Fruit fly (Drosophila melanogaster) whole organism, prepupa: ENCODE data around the gene Mcm6.

ENCODE experiments used
- CG10631 ChIP-seq: fragments of 200-800 bp; sonication (Bioruptor generic); optimal IDR thresholded peaks from 2 replicates; lab custom pipeline; 2016; ENCODE audit warnings: missing biosample characterization, missing genetic modification characterization
- CG10669 ChIP-seq: fragments of 200-800 bp; sonication (Bioruptor generic); optimal IDR thresholded peaks from 3 replicates; lab custom pipeline; 2018; ENCODE audit warnings: missing biosample characterization, mild to moderate bottlenecking, missing genetic modification characterization, moderate library complexity
- CG11762 ChIP-seq: fragments of 200-800 bp; sonication (Bioruptor generic); optimal IDR thresholded peaks from 3 replicates; lab custom pipeline; 2016; ENCODE audit warnings: missing biosample characterization, missing genetic modification characterization; ENCODE audit not compliant: insufficient read depth
- CG11902 ChIP-seq: fragments of 200-800 bp; sonication (Bioruptor generic); optimal IDR thresholded peaks from 3 replicates; lab custom pipeline; 2016; ENCODE audit warnings: missing biosample characterization, missing genetic modification characterization
- CG15336 ChIP-seq: fragments of 200-800 bp; sonication (Bioruptor generic); IDR thresholded peaks from 2 replicates; pipeline ENCODE4 v1.3.6; 2022; ENCODE audit warnings: missing biosample characterization, missing genetic modification characterization
- CG1621 ChIP-seq: fragments of 200-800 bp; sonication (Bioruptor generic); optimal IDR thresholded peaks from 3 replicates; lab custom pipeline; 2018; ENCODE audit warnings: missing biosample characterization, mild to moderate bottlenecking, missing genetic modification characterization
- CG16779 ChIP-seq: fragments of 200-800 bp; sonication (Bioruptor generic); optimal IDR thresholded peaks from 3 replicates; lab custom pipeline; 2017; ENCODE audit warnings: missing biosample characterization, mild to moderate bottlenecking, missing genetic modification characterization
- CG31627 ChIP-seq: fragments of 200-800 bp; sonication (Bioruptor generic); optimal IDR thresholded peaks from 3 replicates; lab custom pipeline; 2016; ENCODE audit warnings: missing biosample characterization, missing genetic modification characterization
- CG32006 ChIP-seq: fragments of 200-800 bp; sonication (Bioruptor generic); optimal IDR thresholded peaks from 3 replicates; lab custom pipeline; 2017; ENCODE audit warnings: missing biosample characterization, mild to moderate bottlenecking, missing genetic modification characterization
- CG3919 ChIP-seq: fragments of 200-800 bp; sonication (Bioruptor generic); optimal IDR thresholded peaks from 3 replicates; lab custom pipeline; 2016; ENCODE audit warnings: missing biosample characterization, missing genetic modification characterization
- CG4318 ChIP-seq: fragments of 200-800 bp; sonication (Bioruptor generic); optimal IDR thresholded peaks from 3 replicates; lab custom pipeline; 2017; ENCODE audit warnings: missing biosample characterization, mild to moderate bottlenecking, missing genetic modification characterization
- CG6163 ChIP-seq: fragments of 200-800 bp; sonication (Bioruptor generic); IDR thresholded peaks from 3 replicates; pipeline ENCODE4 v1.3.6; 2022; ENCODE audit warnings: missing biosample characterization, missing genetic modification characterization
- CG6276 ChIP-seq: fragments of 200-800 bp; sonication (Bioruptor generic); optimal IDR thresholded peaks from 2 replicates; lab custom pipeline; 2017; ENCODE audit warnings: missing biosample characterization, mild to moderate bottlenecking, missing genetic modification characterization
- CG6808 ChIP-seq: fragments of 200-800 bp; sonication (Bioruptor generic); optimal IDR thresholded peaks from 3 replicates; lab custom pipeline; 2017; ENCODE audit warnings: missing biosample characterization, missing genetic modification characterization, mild to moderate bottlenecking, moderate library complexity, missing genetic modification reagents
- CG8119 ChIP-seq: fragments of 200-800 bp; sonication (Bioruptor generic); IDR thresholded peaks from 3 replicates; pipeline ENCODE4 v1.3.6; 2022; ENCODE audit warnings: missing biosample characterization, missing genetic modification characterization
- CG8319 ChIP-seq: fragments of 200-800 bp; sonication (Bioruptor generic); optimal IDR thresholded peaks from 3 replicates; lab custom pipeline; 2016; ENCODE audit warnings: missing biosample characterization, missing genetic modification characterization
- CG8632 ChIP-seq: fragments of 200-800 bp; sonication (Bioruptor generic); optimal IDR thresholded peaks from 3 replicates; lab custom pipeline; 2016; ENCODE audit warnings: missing biosample characterization, missing genetic modification characterization
- CG9139 ChIP-seq: fragments of 200-800 bp; sonication (Bioruptor generic); optimal IDR thresholded peaks from 3 replicates; lab custom pipeline; 2017; ENCODE audit warnings: missing biosample characterization, mild to moderate bottlenecking, missing genetic modification characterization
- Eip75B ChIP-seq: fragments of 200-800 bp; sonication (Bioruptor generic); optimal IDR thresholded peaks from 3 replicates; lab custom pipeline; 2016; ENCODE audit warnings: missing biosample characterization, missing genetic modification characterization
- Eip78C ChIP-seq: fragments of 200-800 bp; sonication (Bioruptor generic); peaks from one replicate; lab custom pipeline; 2016; ENCODE audit warnings: missing biosample characterization, missing genetic modification characterization
- Eip93F ChIP-seq: fragments of 200-800 bp; sonication (Bioruptor generic); optimal IDR thresholded peaks from 2 replicates; lab custom pipeline; 2016; ENCODE audit warnings: missing biosample characterization, mild to moderate bottlenecking, missing genetic modification characterization
- Ets21C ChIP-seq: fragments of 200-800 bp; sonication (Bioruptor generic); optimal IDR thresholded peaks from 3 replicates; lab custom pipeline; 2016; ENCODE audit warnings: missing biosample characterization, missing genetic modification characterization
- Ets96B ChIP-seq: fragments of 200-800 bp; optimal IDR thresholded peaks from 2 replicates; lab custom pipeline; 2019; ENCODE audit warnings: missing biosample characterization, mild to moderate bottlenecking, missing genetic modification characterization, moderate library complexity
- Gug ChIP-seq: fragments of 200-800 bp; sonication (Bioruptor generic); IDR thresholded peaks from 2 replicates; pipeline ENCODE4 v1.3.6; 2022; ENCODE audit warnings: missing biosample characterization, missing genetic modification characterization
- Hr38 ChIP-seq: sonication (Bioruptor generic); optimal IDR thresholded peaks from 2 replicates; lab custom pipeline; 2016; ENCODE audit warnings: missing biosample characterization, missing genetic modification characterization
- Hr39 ChIP-seq: fragments of 200-800 bp; sonication (Bioruptor generic); optimal IDR thresholded peaks from 2 replicates; lab custom pipeline; 2016; ENCODE audit warnings: missing biosample characterization, missing genetic modification characterization
- Hr4 ChIP-seq: fragments of 200-800 bp; sonication (Bioruptor generic); optimal IDR thresholded peaks from 3 replicates; lab custom pipeline; 2016; ENCODE audit warnings: missing biosample characterization, missing genetic modification characterization
- Lpt ChIP-seq: fragments of 200-800 bp; sonication (Bioruptor generic); optimal IDR thresholded peaks from 3 replicates; lab custom pipeline; 2016; ENCODE audit warnings: missing biosample characterization, missing genetic modification characterization
- Met ChIP-seq: fragments of 200-800 bp; sonication (Bioruptor generic); optimal IDR thresholded peaks from 3 replicates; lab custom pipeline; 2016; ENCODE audit warnings: missing biosample characterization, missing genetic modification characterization
- OdsH ChIP-seq: fragments of 200-800 bp; sonication (Bioruptor generic); optimal IDR thresholded peaks from 3 replicates; lab custom pipeline; 2016; ENCODE audit warnings: missing biosample characterization, missing genetic modification characterization
- Smox ChIP-seq: fragments of 200-800 bp; sonication (Bioruptor generic); optimal IDR thresholded peaks from 3 replicates; lab custom pipeline; 2016; ENCODE audit warnings: missing biosample characterization, missing genetic modification characterization
- Sox102F ChIP-seq: fragments of 200-800 bp; sonication (Bioruptor generic); optimal IDR thresholded peaks from 2 replicates; lab custom pipeline; 2016; ENCODE audit warnings: missing biosample characterization, mild to moderate bottlenecking, missing genetic modification characterization
- Sox14 ChIP-seq: fragments of 200-800 bp; sonication (Bioruptor generic); optimal IDR thresholded peaks from 3 replicates; lab custom pipeline; 2016; ENCODE audit warnings: missing biosample characterization, missing genetic modification characterization
- acj6 ChIP-seq: fragments of 200-800 bp; sonication (Bioruptor generic); optimal IDR thresholded peaks from 3 replicates; lab custom pipeline; 2016; ENCODE audit warnings: missing biosample characterization, missing genetic modification characterization
- cyc ChIP-seq: fragments of 200-800 bp; sonication (Bioruptor generic); optimal IDR thresholded peaks from 3 replicates; lab custom pipeline; 2016; ENCODE audit warnings: missing biosample characterization, missing genetic modification characterization
- dsx ChIP-seq: fragments of 200-800 bp; optimal IDR thresholded peaks from 3 replicates; lab custom pipeline; 2019; ENCODE audit warnings: missing biosample characterization, mild to moderate bottlenecking, missing genetic modification characterization, moderate library complexity; ENCODE audit not compliant: poor library complexity, severe bottlenecking
- esn ChIP-seq: fragments of 200-800 bp; sonication (Bioruptor generic); optimal IDR thresholded peaks from 2 replicates; lab custom pipeline; 2016; ENCODE audit warnings: missing biosample characterization, mild to moderate bottlenecking, missing genetic modification characterization, moderate library complexity
- fd85E ChIP-seq: fragments of 200-800 bp; sonication (Bioruptor generic); optimal IDR thresholded peaks from 3 replicates; lab custom pipeline; 2016; ENCODE audit warnings: missing biosample characterization, missing genetic modification characterization
- fkh ChIP-seq: fragments of 200-800 bp; sonication (Bioruptor generic); optimal IDR thresholded peaks from 3 replicates; lab custom pipeline; 2017; ENCODE audit warnings: missing biosample characterization, mild to moderate bottlenecking, missing genetic modification characterization, moderate library complexity
- net ChIP-seq: fragments of 200-800 bp; sonication (Bioruptor generic); optimal IDR thresholded peaks from 3 replicates; lab custom pipeline; 2016; ENCODE audit warnings: missing biosample characterization, missing genetic modification characterization
- pdm3 ChIP-seq: fragments of 200-800 bp; sonication (Bioruptor generic); optimal IDR thresholded peaks from 3 replicates; lab custom pipeline; 2016; ENCODE audit warnings: missing biosample characterization, missing genetic modification characterization
- salr ChIP-seq, 2 experiments: fragments of 200-800 bp; sonication (Bioruptor generic); optimal IDR thresholded peaks; 3 replicates each; lab custom pipeline; 2016 to 2018; ENCODE audit warnings: missing biosample characterization in 2 of 2, missing genetic modification characterization in 2 of 2, mild to moderate bottlenecking in 1 of 2
- spab ChIP-seq: fragments of 200-800 bp; sonication (Bioruptor generic); optimal IDR thresholded peaks from 2 replicates; lab custom pipeline; 2017; ENCODE audit warnings: missing biosample characterization, mild to moderate bottlenecking, missing genetic modification characterization, missing genetic modification reagents
- ss ChIP-seq, 2 experiments: fragments of 200-800 bp; sonication (Bioruptor generic); optimal IDR thresholded peaks; 2 replicates in 1 of 2; 3 replicates in 1 of 2; lab custom pipeline; 2017 to 2018; ENCODE audit warnings: mild to moderate bottlenecking in 2 of 2, missing biosample characterization in 2 of 2, missing genetic modification characterization in 2 of 2, moderate library complexity in 1 of 2
- svp ChIP-seq: fragments of 200-800 bp; sonication (Bioruptor generic); peaks from one replicate; lab custom pipeline; 2016; ENCODE audit warnings: missing biosample characterization, missing genetic modification characterization
- topi ChIP-seq: fragments of 200-800 bp; sonication (Bioruptor generic); optimal IDR thresholded peaks from 3 replicates; lab custom pipeline; 2016; ENCODE audit warnings: missing biosample characterization, missing genetic modification characterization
- vri ChIP-seq: fragments of 200-800 bp; sonication (Bioruptor generic); optimal IDR thresholded peaks from 3 replicates; lab custom pipeline; 2016; ENCODE audit warnings: missing biosample characterization, mild to moderate bottlenecking, missing genetic modification characterization

The Mcm6 gene

DNA sequence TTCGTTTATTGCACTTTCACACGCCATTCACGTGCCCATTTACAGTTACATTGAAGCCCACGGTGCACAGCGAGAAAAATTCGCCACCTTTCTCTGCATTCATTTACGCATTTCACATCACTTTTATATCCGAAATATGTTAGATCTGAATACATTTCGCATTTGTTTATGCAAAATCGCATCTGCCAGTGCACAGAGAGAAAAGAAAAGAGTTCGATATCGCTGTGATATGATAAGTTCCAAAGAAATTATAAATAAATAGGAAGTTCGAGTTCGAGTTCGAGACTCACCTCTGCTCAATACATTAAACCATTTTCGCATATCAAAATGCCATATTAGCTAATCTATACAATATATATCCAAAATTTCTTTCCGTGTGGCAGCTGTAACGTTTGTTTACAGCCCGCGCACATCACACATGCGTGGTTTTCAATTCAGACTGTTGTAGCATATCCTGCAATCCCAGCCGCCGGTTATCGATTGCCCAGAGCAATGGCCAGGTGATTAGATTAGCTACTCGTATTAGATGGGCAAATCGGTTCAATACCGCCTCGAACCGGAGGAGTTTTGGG lies 18.1 kb upstream of the Mcm6 start (continued):
- peak; percentile 85 for TF ChIP-seq spab (GFP tag; lab: Kevin White, UChicago)
- peak; percentile 92 for TF ChIP-seq CG4318
- peak; percentile 89 for TF ChIP-seq Eip93F (GFP tag; lab: Kevin White, UChicago)
- TF ChIP-seq net = peak; percentile 93
- TF ChIP-seq fd85E (GFP tag; lab: Kevin White, UChicago) = peak; percentile 75
- peak; percentile 96 for TF ChIP-seq Hr4 (GFP tag; lab: Kevin White, UChicago)
- peak; percentile 65 for TF ChIP-seq CG9139
- peak; percentile 85 for TF ChIP-seq Lpt (GFP tag; lab: Kevin White, UChicago)
- peak; percentile 91 for TF ChIP-seq Sox14
- TF ChIP-seq Sox102F (GFP tag; lab: Kevin White, UChicago) = peak; percentile 90
- TF ChIP-seq Ets21C = peak; percentile 86
- TF ChIP-seq Eip78C (GFP tag; lab: Kevin White, UChicago) = peak; percentile 97
- TF ChIP-seq CG6163 (GFP tag; lab: Robert Waterston, UW) = peak; percentile 90
- peak; percentile 96 for TF ChIP-seq svp (GFP tag; lab: Kevin White, UChicago)
- peak; percentile 89 for TF ChIP-seq CG11762
- TF ChIP-seq CG8319 (GFP tag; lab: Kevin White, UChicago) = peak; percentile 89
- peak; percentile 80 for TF ChIP-seq vri (GFP tag; lab: Kevin White, UChicago)
- no peak for TF ChIP-seq Hr38

- TF ChIP-seq Ets21C = no peak
- peak; percentile 56; the same call in 2 of the 3 replicates for TF ChIP-seq CG8119 (GFP tag; lab: Robert Waterston, UW)
- TF ChIP-seq acj6 (GFP tag; lab: Kevin White, UChicago) = peak; percentile 26
- TF ChIP-seq CG6808 (GFP tag; lab: Kevin White, UChicago) = peak; percentile 40
- TF ChIP-seq CG4318 = no peak
- peak; percentile 38 for TF ChIP-seq CG32006
- peak; percentile 71 for TF ChIP-seq CG15336
- no peak for TF ChIP-seq Smox (GFP tag; lab: Kevin White, UChicago)
- peak; percentile 31 for TF ChIP-seq Met (GFP tag; lab: Kevin White, UChicago)
- TF ChIP-seq Lpt (GFP tag; lab: Kevin White, UChicago) = no peak
- no peak for TF ChIP-seq CG10631 (GFP tag; lab: Kevin White, UChicago)
- TF ChIP-seq salr (GFP tag; optimal IDR thresholded peaks at IDR 0.05; lab: Kevin White, UChicago) = no peak
- TF ChIP-seq vri (GFP tag; lab: Kevin White, UChicago) = peak; percentile 67
- peak; percentile 78 for TF ChIP-seq Eip78C (GFP tag; lab: Kevin White, UChicago)
- no peak for TF ChIP-seq Sox14
- peak; percentile 54 to 59 for TF ChIP-seq ss (GFP tag; optimal IDR thresholded peaks at IDR 0.05; lab: Kevin White, UChicago)
- TF ChIP-seq Hr39 (GFP tag; lab: Kevin White, UChicago) = no peak
- peak; percentile 37 for TF ChIP-seq CG1621
- peak; percentile 41 for TF ChIP-seq OdsH (GFP tag; lab: Kevin White, UChicago)
- no peak for TF ChIP-seq CG31627
- TF ChIP-seq CG16779 (tag; lab: Kevin White, UChicago) = peak; percentile 40
- peak; percentile 48 for TF ChIP-seq Hr4 (GFP tag; lab: Kevin White, UChicago)
- TF ChIP-seq pdm3 (GFP tag; lab: Kevin White, UChicago) = peak; percentile 34
- TF ChIP-seq topi = peak; percentile 40
- peak; percentile 48 for TF ChIP-seq Ets96B (tag; lab: Kevin White, UChicago)
- peak; percentile 22 for TF ChIP-seq Eip75B
- TF ChIP-seq CG6276 (GFP tag; lab: Kevin White, UChicago) = peak; percentile 55
- TF ChIP-seq fkh = no peak
- no peak for TF ChIP-seq cyc (GFP tag; lab: Kevin White, UChicago)
- TF ChIP-seq CG6163 (GFP tag; lab: Robert Waterston, UW) = 0 out of 3 replicates have a peak, but pooled peaks have one; percentile 30
- TF ChIP-seq esn = peak; percentile 12
- TF ChIP-seq CG8632 = peak; percentile 39
- TF ChIP-seq CG3919 (GFP tag; lab: Kevin White, UChicago) = peak; percentile 34
- TF ChIP-seq dsx (GFP tag; lab: Kevin White, UChicago) = peak; percentile 48
- no peak for TF ChIP-seq CG11902 (GFP tag; lab: Kevin White, UChicago)
- 0 out of 2 replicates have a peak, but pooled peaks have one; percentile 9 for TF ChIP-seq Gug
- peak; percentile 24 for TF ChIP-seq CG10669
These were observed 17.3 kb upstream of the Mcm6 start for dm6 chrX:6656626-6657558.
